Fruit fly (Drosophila melanogaster): ENCODE measurements around the gene sqh.

sqh gene

DNA sequence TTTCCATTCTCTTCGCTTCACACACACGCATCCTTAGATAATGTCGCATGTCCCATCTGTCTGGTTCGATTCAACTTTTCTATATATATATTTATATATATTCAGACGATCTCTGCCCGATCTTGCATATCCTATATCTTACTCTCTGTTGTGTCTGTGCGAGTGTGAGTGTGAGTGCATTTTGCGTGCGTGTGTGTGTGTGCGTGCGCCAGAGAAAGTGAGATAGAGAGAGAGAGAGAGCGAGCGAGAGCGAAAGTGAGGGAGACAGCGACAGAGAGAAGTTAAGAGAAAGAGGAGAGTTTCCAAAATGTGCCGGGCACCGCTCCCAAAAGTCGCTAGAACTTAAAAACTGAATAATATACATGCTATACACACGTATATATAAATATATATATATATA is 6.8 kb upstream of the sqh start:
- TF ChIP-seq noc (tag; optimal IDR thresholded peaks at IDR 0.05): no peak

dm6 chrX:6225472-6226049 is 621 bp upstream of the sqh start, which contains the start of gene dtn:
Gene dtn, plus strand, starts transcription at chrX:6225647.
- no peak for TF ChIP-seq noc (tag; optimal IDR thresholded peaks at IDR 0.05)

- TF ChIP-seq noc (tag; optimal IDR thresholded peaks at IDR 0.05): peak; percentile 27
Observed at dm6 chrX:6219845-6220345, 5.0 kb downstream of the sqh start, which contains the start of gene Efr. Gene Efr, plus strand, starts transcription at chrX:6219957.

- TF ChIP-seq noc (tag; optimal IDR thresholded peaks at IDR 0.05): no peak
Observed at dm6 chrX:6219227-6219626, 5.7 kb downstream of the sqh start, which contains the start of gene Btnd. Gene Btnd, minus strand, starts transcription at chrX:6219327.

- TF ChIP-seq noc (tag; optimal IDR thresholded peaks at IDR 0.05): no peak
Observed at dm6 chrX:6216650-6217049, 8.3 kb downstream of the sqh start.

dm6 chrX:6205099-6205498 is 19.8 kb downstream of the sqh start:
- no peak for TF ChIP-seq noc (tag; optimal IDR thresholded peaks at IDR 0.05)

dm6 chrX:6202509-6202979 is 22.4 kb downstream of the sqh start, which contains the start of gene vanin-like:
Gene vanin-like, minus strand, starts transcription at chrX:6202559.
- no peak for TF ChIP-seq noc (tag; optimal IDR thresholded peaks at IDR 0.05)

- TF ChIP-seq noc (tag; optimal IDR thresholded peaks at IDR 0.05): no peak
Observed at dm6 chrX:6201459-6201858, 23.5 kb downstream of the sqh start.

- no peak for TF ChIP-seq noc (tag; optimal IDR thresholded peaks at IDR 0.05)
Observed at dm6 chrX:6199791-6200190, 25.1 kb downstream of the sqh start, which contains the start of gene CG43090. Gene CG43090, minus strand, starts transcription at chrX:6199891.

DNA sequence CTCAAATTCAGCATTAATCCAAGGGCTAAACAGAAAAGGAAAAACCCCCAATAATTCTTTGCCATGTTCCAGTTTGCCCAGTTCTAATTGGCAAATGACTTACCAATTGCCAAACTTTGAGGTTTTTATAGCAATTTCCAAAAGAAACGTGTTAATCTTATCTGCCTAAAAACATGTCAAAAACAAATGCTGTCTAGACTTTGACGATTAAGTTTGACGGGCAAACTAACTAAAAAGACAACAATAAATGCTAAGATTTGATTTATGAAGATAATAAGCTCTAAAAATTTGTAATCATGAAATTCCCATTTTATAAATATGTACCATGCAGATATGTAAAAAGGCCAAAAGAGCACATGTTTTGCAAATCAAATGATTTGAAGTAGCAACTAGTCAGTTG is 26.4 kb downstream of the sqh start, which contains the start of gene CG32751:
Gene CG32751 (minus strand): TSS at position 101 of the 400 bp plus-strand sequence.
- no peak for TF ChIP-seq noc (tag; optimal IDR thresholded peaks at IDR 0.05)

DNA sequence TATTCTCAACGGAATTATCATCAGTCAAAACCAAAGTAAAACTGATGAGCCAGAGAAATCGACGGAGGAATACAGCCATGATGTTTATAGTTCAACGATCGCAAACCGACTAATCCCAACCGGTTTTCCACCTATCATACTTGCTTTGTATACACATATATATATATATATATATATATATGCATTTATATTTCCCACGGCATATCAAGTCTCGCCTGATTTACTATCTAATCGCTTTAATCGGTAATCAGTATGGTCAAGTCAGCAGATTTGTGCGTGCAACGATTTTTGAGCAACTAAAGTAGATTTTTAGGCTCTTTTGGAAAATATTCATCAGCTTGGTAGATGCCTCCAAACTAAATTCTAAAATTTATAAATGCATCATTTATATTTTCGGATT is 28.6 kb downstream of the sqh start, which contains the start of gene CG32750:
Gene CG32750 (minus strand): TSS at position 101 of the 400 bp plus-strand sequence.
- TF ChIP-seq noc (tag; optimal IDR thresholded peaks at IDR 0.05): no peak

dm6 chrX:6193183-6193810 is 31.6 kb downstream of the sqh start:
- TF ChIP-seq noc (tag; optimal IDR thresholded peaks at IDR 0.05): peak; percentile 32

DNA sequence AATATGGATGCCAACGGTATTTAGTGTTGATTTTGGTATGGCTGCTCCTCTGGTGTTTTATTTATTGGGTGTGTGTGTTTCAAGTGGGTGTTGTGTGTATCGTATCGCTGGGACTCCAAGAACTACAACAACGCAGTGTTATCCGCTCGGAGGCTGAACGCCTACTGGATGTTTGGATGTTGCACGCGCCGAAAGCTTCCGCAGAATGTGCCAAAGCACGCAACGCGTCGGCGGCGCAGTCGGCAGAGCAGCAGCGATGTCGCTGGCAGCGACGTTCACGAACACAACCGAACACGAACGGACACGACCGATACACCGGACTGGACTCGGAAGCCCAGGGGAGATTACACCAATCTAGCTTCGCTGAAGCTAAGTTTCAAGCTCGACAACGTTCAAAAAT is 32.6 kb downstream of the sqh start, which contains the start of gene Ca-alpha1T:
Gene Ca-alpha1T (minus strand): TSS at position 152 of the 400 bp plus-strand sequence.
- no peak for TF ChIP-seq noc (tag; optimal IDR thresholded peaks at IDR 0.05)

DNA sequence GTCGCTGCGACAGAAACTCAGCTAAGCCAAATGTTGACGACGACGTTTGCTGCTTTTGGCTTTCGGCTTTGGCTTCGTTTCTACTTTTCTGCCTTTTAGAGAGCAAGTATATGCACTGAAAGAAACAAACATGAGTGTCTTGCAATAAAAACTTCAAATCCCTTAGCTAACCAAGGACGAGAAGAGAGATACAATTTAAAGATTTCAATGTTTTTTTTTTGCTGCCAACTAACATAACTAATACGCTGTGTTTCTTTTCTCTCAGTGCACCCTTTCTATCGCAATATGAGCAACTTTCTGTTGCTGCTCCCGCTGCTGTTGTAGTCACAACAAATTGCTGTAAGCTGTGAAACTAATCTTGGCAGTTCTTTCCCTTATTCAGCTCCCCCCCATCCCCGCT is 45.5 kb downstream of the sqh start:
- no peak for TF ChIP-seq noc (tag; optimal IDR thresholded peaks at IDR 0.05)
